Worm (Caenorhabditis elegans) whole organism, late embryonic: ENCODE results near the gene chil-4.

Source experiments
- F13H6.1 ChIP-seq: sonication (generic microtip); optimal IDR thresholded peaks from 2 replicates; lab custom pipeline; 2016; ENCODE audit warnings: missing genetic modification characterization, missing compliant biosample characterization
- Y22D7AL.16 ChIP-seq: sonication (generic microtip); optimal IDR thresholded peaks from 2 replicates; lab custom pipeline; 2016; ENCODE audit warnings: missing genetic modification characterization, missing compliant biosample characterization
- ceh-9 ChIP-seq: sonication (generic microtip); optimal IDR thresholded peaks from 2 replicates; lab custom pipeline; 2016; ENCODE audit warnings: mild to moderate bottlenecking, missing genetic modification characterization, inconsistent platforms, missing compliant biosample characterization
- ets-4 ChIP-seq: sonication (generic microtip); optimal IDR thresholded peaks from 2 replicates; lab custom pipeline; 2016; ENCODE audit warnings: missing genetic modification characterization, missing compliant biosample characterization
- eyg-1 ChIP-seq: sonication (generic microtip); optimal IDR thresholded peaks from 2 replicates; lab custom pipeline; 2016; ENCODE audit warnings: missing genotype, missing genetic modification characterization, missing compliant biosample characterization
- fkh-10 ChIP-seq: fragments of 150-350 bp; optimal IDR thresholded peaks from 2 replicates; lab custom pipeline; 2014; ENCODE audit warnings: missing biosample characterization, missing genetic modification reagents, missing genetic modification characterization
- lim-6 ChIP-seq: sonication (generic microtip); optimal IDR thresholded peaks from 2 replicates; lab custom pipeline; 2016; ENCODE audit warnings: missing genetic modification characterization, missing compliant biosample characterization
- mec-3 ChIP-seq: sonication (generic microtip); optimal IDR thresholded peaks from 2 replicates; lab custom pipeline; 2016; ENCODE audit warnings: borderline replicate concordance, missing genetic modification characterization, missing compliant biosample characterization
- nhr-11 ChIP-seq: fragments of 150-350 bp; optimal IDR thresholded peaks from 2 replicates; lab custom pipeline; 2014; ENCODE audit warnings: missing biosample characterization, missing genetic modification characterization
- odd-2 ChIP-seq: sonication (generic microtip); optimal IDR thresholded peaks from 2 replicates; lab custom pipeline; 2017; ENCODE audit warnings: antibody characterized with exemption, mild to moderate bottlenecking, missing genetic modification characterization, missing compliant biosample characterization
- pha-4 ChIP-seq: fragments of 150-350 bp; optimal IDR thresholded peaks from 2 replicates; lab custom pipeline; 2018; ENCODE audit warnings: missing biosample characterization, missing genetic modification reagents, missing genetic modification characterization
- pqm-1 ChIP-seq: sonication (generic microtip); optimal IDR thresholded peaks from 2 replicates; lab custom pipeline; 2016; ENCODE audit warnings: missing genetic modification characterization, missing compliant biosample characterization
- unc-42 ChIP-seq: sonication (generic microtip); optimal IDR thresholded peaks from 2 replicates; lab custom pipeline; 2016; ENCODE audit warnings: missing genotype, missing genetic modification characterization, missing compliant biosample characterization
- unc-55 ChIP-seq: sonication (generic microtip); optimal IDR thresholded peaks from 2 replicates; lab custom pipeline; 2017; ENCODE audit warnings: missing biosample characterization, missing genetic modification reagents, missing genetic modification characterization

ce11 chrII:9807519-9807972, 48.0 kb downstream of the chil-4 start, which contains the start of gene cyp-13A8:
- no peak for TF ChIP-seq pha-4 (tag; lab: Kevin White, UChicago)
- no peak for TF ChIP-seq ceh-9 (tag; lab: Kevin White, UChicago)
- TF ChIP-seq unc-55 (GFP tag; lab: Kevin White, UChicago) = no peak
- TF ChIP-seq nhr-11 (tag; lab: Kevin White, UChicago) = no peak
- no peak for TF ChIP-seq odd-2 (tag; lab: Kevin White, UChicago)
- TF ChIP-seq mec-3 (tag; lab: Kevin White, UChicago) = no peak
- TF ChIP-seq eyg-1 (tag; lab: Kevin White, UChicago) = no peak
- TF ChIP-seq fkh-10 (GFP tag; lab: Kevin White, UChicago) = no peak
- no peak for TF ChIP-seq lim-6 (tag; lab: Kevin White, UChicago)
- no peak for TF ChIP-seq unc-42 (tag; lab: Kevin White, UChicago)
- no peak for TF ChIP-seq pqm-1 (tag; lab: Kevin White, UChicago)
- no peak for TF ChIP-seq ets-4
- no peak for TF ChIP-seq Y22D7AL.16
- TF ChIP-seq F13H6.1 = no peak
